Fruit fly (Drosophila melanogaster) whole organism, embryonic: Measurements from ENCODE around the gene CG14667.

Experiments used
- Abd-B ChIP-seq: fragments of 200-800 bp; sonication (Bioruptor generic); optimal IDR thresholded peaks from 2 replicates; lab custom pipeline; 2018; ENCODE audit warnings: missing biosample characterization, mild to moderate bottlenecking, missing genetic modification characterization, moderate library complexity
- CG10274 ChIP-seq: fragments of 200-800 bp; sonication (Bioruptor generic); optimal IDR thresholded peaks from 3 replicates; lab custom pipeline; 2017; ENCODE audit warnings: missing biosample characterization, mild to moderate bottlenecking, missing genetic modification characterization
- CG10462 ChIP-seq: fragments of 200-800 bp; sonication (Bioruptor generic); optimal IDR thresholded peaks from 2 replicates; lab custom pipeline; 2016; ENCODE audit warnings: missing biosample characterization, missing genetic modification characterization
- CG11696 ChIP-seq: fragments of 200-800 bp; sonication (Bioruptor generic); IDR thresholded peaks from 2 replicates; pipeline ENCODE4 v1.3.6; 2022; ENCODE audit warnings: missing biosample characterization, missing genetic modification characterization
- CG12236 ChIP-seq: fragments of 200-800 bp; sonication (Bioruptor generic); optimal IDR thresholded peaks from 2 replicates; lab custom pipeline; 2016; ENCODE audit warnings: missing biosample characterization, missing genetic modification characterization
- CG15011 ChIP-seq: fragments of 200-800 bp; sonication (Bioruptor generic); optimal IDR thresholded peaks from 3 replicates; lab custom pipeline; 2018; ENCODE audit warnings: missing biosample characterization, mild to moderate bottlenecking, missing genetic modification characterization
- CG17802 ChIP-seq: fragments of 200-800 bp; sonication (Bioruptor generic); optimal IDR thresholded peaks from 2 replicates; lab custom pipeline; 2018; ENCODE audit warnings: missing biosample characterization, mild to moderate bottlenecking, missing genetic modification characterization, moderate library complexity
- CG18476 ChIP-seq: fragments of 200-800 bp; sonication (Bioruptor generic); optimal IDR thresholded peaks from 2 replicates; lab custom pipeline; 2016; ENCODE audit warnings: missing biosample characterization, mild to moderate bottlenecking, missing genetic modification characterization
- CG31365 ChIP-seq: fragments of 200-800 bp; sonication (Bioruptor generic); optimal IDR thresholded peaks from 2 replicates; lab custom pipeline; 2018; ENCODE audit warnings: missing biosample characterization, mild to moderate bottlenecking, missing genetic modification characterization
- CG31388 ChIP-seq: fragments of 200-800 bp; sonication (Bioruptor generic); optimal IDR thresholded peaks from 2 replicates; lab custom pipeline; 2016; ENCODE audit warnings: missing biosample characterization, missing genetic modification characterization
- CG33557 ChIP-seq: fragments of 200-800 bp; sonication (Bioruptor generic); optimal IDR thresholded peaks from 2 replicates; lab custom pipeline; 2019; ENCODE audit warnings: missing biosample characterization, mild to moderate bottlenecking, missing genetic modification characterization, moderate library complexity
- CG4282 ChIP-seq: fragments of 200-800 bp; sonication (Bioruptor generic); optimal IDR thresholded peaks from 2 replicates; lab custom pipeline; 2016; ENCODE audit warnings: missing biosample characterization, missing genetic modification characterization
- CG7745 ChIP-seq: fragments of 200-800 bp; sonication (Bioruptor generic); optimal IDR thresholded peaks from 2 replicates; lab custom pipeline; 2018; ENCODE audit warnings: missing biosample characterization, mild to moderate bottlenecking, missing genetic modification characterization, moderate library complexity
- CG9437 ChIP-seq: fragments of 200-800 bp; sonication (Bioruptor generic); optimal IDR thresholded peaks from 2 replicates; lab custom pipeline; 2018; ENCODE audit warnings: missing biosample characterization, mild to moderate bottlenecking, missing genetic modification characterization
- CG9727 ChIP-seq: fragments of 200-800 bp; sonication (Bioruptor generic); optimal IDR thresholded peaks from 3 replicates; lab custom pipeline; 2017; ENCODE audit warnings: missing biosample characterization, mild to moderate bottlenecking, missing genetic modification characterization
- CrebB ChIP-seq: fragments of 200-800 bp; sonication (Bioruptor generic); optimal IDR thresholded peaks from 3 replicates; lab custom pipeline; 2018; ENCODE audit warnings: missing biosample characterization, mild to moderate bottlenecking, missing genetic modification characterization
- Dad ChIP-seq: fragments of 200-800 bp; sonication (Bioruptor generic); optimal IDR thresholded peaks from 3 replicates; lab custom pipeline; 2016; ENCODE audit warnings: missing biosample characterization, missing genetic modification characterization
- Drgx ChIP-seq: fragments of 200-800 bp; sonication (Bioruptor generic); IDR thresholded peaks from 2 replicates; pipeline ENCODE4 v1.3.6; 2022; ENCODE audit warnings: missing biosample characterization, missing genetic modification characterization
- Fer1 ChIP-seq: fragments of 200-800 bp; sonication (Bioruptor generic); optimal IDR thresholded peaks from 2 replicates; lab custom pipeline; 2017; ENCODE audit warnings: missing biosample characterization, mild to moderate bottlenecking, missing genetic modification characterization
- Gsc ChIP-seq: fragments of 200-800 bp; sonication (Bioruptor generic); IDR thresholded peaks from 2 replicates; pipeline ENCODE4 v1.3.6; 2022; ENCODE audit warnings: missing biosample characterization, missing genetic modification characterization
- Hr3 ChIP-seq: fragments of 200-800 bp; sonication (Bioruptor generic); optimal IDR thresholded peaks from 3 replicates; lab custom pipeline; 2016; ENCODE audit warnings: missing biosample characterization, missing genetic modification characterization
- Hr39 ChIP-seq: fragments of >200 bp; optimal IDR thresholded peaks from 2 replicates; lab custom pipeline; 2017
- Hr78 ChIP-seq, 2 experiments: fragments of 200-800 bp in 1 of 2; fragments of >200 bp in 1 of 2; sonication (Bioruptor generic) in 1 of 2; optimal IDR thresholded peaks; 2 replicates each; lab custom pipeline; 2017 to 2019; ENCODE audit warnings: missing biosample characterization in 2 of 2, missing genetic modification characterization in 2 of 2, mild to moderate bottlenecking in 1 of 2, moderate library complexity in 1 of 2
- Hsf ChIP-seq: fragments of 200-800 bp; sonication (Bioruptor generic); optimal IDR thresholded peaks from 3 replicates; lab custom pipeline; 2016; ENCODE audit warnings: missing biosample characterization, missing genetic modification characterization
- NFAT ChIP-seq: fragments of 200-800 bp; sonication (Bioruptor generic); IDR thresholded peaks from 2 replicates; pipeline ENCODE4 v1.3.6; 2022; ENCODE audit warnings: missing biosample characterization, missing genetic modification characterization
- Xrp1 ChIP-seq: fragments of 200-800 bp; sonication (Bioruptor generic); IDR thresholded peaks from 2 replicates; pipeline ENCODE4 v1.3.6; 2022; ENCODE audit warnings: missing biosample characterization, missing genetic modification characterization
- crc ChIP-seq: fragments of 200-800 bp; sonication (Bioruptor generic); optimal IDR thresholded peaks from 2 replicates; lab custom pipeline; 2016; ENCODE audit warnings: missing biosample characterization, missing genetic modification characterization
- dan ChIP-seq: fragments of 200-800 bp; sonication (Bioruptor generic); IDR thresholded peaks from 2 replicates; pipeline ENCODE4 v1.3.6; 2022; ENCODE audit warnings: missing biosample characterization, missing genetic modification characterization
- dysf ChIP-seq: fragments of 200-800 bp; sonication (Bioruptor generic); IDR thresholded peaks from 3 replicates; pipeline ENCODE4 v1.3.6; 2022; ENCODE audit warnings: missing biosample characterization, missing genetic modification characterization
- fd102C ChIP-seq: fragments of 200-800 bp; sonication (Bioruptor generic); optimal IDR thresholded peaks from 2 replicates; lab custom pipeline; 2018; ENCODE audit warnings: missing biosample characterization, mild to moderate bottlenecking, missing genetic modification characterization, moderate library complexity
- fd3F ChIP-seq: fragments of 200-800 bp; sonication (Bioruptor generic); optimal IDR thresholded peaks from 2 replicates; lab custom pipeline; 2018; ENCODE audit warnings: missing biosample characterization, mild to moderate bottlenecking, missing genetic modification characterization, moderate library complexity
- fd96Cb ChIP-seq: fragments of 200-800 bp; sonication (Bioruptor generic); optimal IDR thresholded peaks from 2 replicates; lab custom pipeline; 2018; ENCODE audit warnings: missing biosample characterization, mild to moderate bottlenecking, missing genetic modification characterization, moderate library complexity
- fru ChIP-seq: fragments of >200 bp; optimal IDR thresholded peaks from 2 replicates; lab custom pipeline; 2017
- gce ChIP-seq: fragments of 200-800 bp; sonication (Bioruptor generic); IDR thresholded peaks from 3 replicates; pipeline ENCODE4 v1.3.6; 2022; ENCODE audit warnings: missing biosample characterization, missing genetic modification characterization
- ham ChIP-seq: fragments of 200-800 bp; sonication (Bioruptor generic); IDR thresholded peaks from 2 replicates; pipeline ENCODE4 v1.3.6; 2022; ENCODE audit warnings: missing biosample characterization, missing genetic modification characterization
- insv ChIP-seq, 2 experiments: fragments of 200-800 bp; sonication (Bioruptor generic); optimal IDR thresholded peaks; 3 replicates each; lab custom pipeline; 2016 to 2018; ENCODE audit warnings: missing biosample characterization in 2 of 2, missing genetic modification characterization in 2 of 2
- kah ChIP-seq: fragments of 200-800 bp; sonication (Bioruptor generic); optimal IDR thresholded peaks from 2 replicates; lab custom pipeline; 2018; ENCODE audit warnings: missing biosample characterization, mild to moderate bottlenecking, missing genetic modification characterization
- knrl ChIP-seq: fragments of 200-800 bp; sonication (Bioruptor generic); IDR thresholded peaks from 3 replicates; pipeline ENCODE4 v1.3.6; 2022; ENCODE audit warnings: missing biosample characterization, missing genetic modification characterization; ENCODE audit not compliant: partially characterized antibody
- lola ChIP-seq, 3 experiments: fragments of >200 bp in 2 of 3; fragments of 200-800 bp in 1 of 3; sonication (Bioruptor generic) in 1 of 3; optimal IDR thresholded peaks; 2 replicates each; lab custom pipeline; 2017 to 2019; ENCODE audit warnings: missing biosample characterization in 3 of 3, missing genetic modification characterization in 3 of 3, mild to moderate bottlenecking in 1 of 3, moderate library complexity in 1 of 3
- pan ChIP-seq, 4 experiments: fragments of >200 bp in 3 of 4; fragments of 200-800 bp in 1 of 4; sonication (Bioruptor generic) in 1 of 4; optimal IDR thresholded peaks in 3 of 4; IDR thresholded peaks in 1 of 4; 2 replicates each; pipeline versions ENCODE4 v1.3.6 to Lab custom; 2017 to 2022; ENCODE audit warnings: missing biosample characterization in 2 of 4, missing genetic modification characterization in 2 of 4, mixed read lengths in 1 of 4
- row ChIP-seq: fragments of 200-800 bp; sonication (Bioruptor generic); IDR thresholded peaks from 3 replicates; pipeline ENCODE4 v1.3.6; 2022; ENCODE audit warnings: missing biosample characterization, missing genetic modification characterization
- run ChIP-seq: fragments of 200-800 bp; sonication (Bioruptor generic); optimal IDR thresholded peaks from 3 replicates; lab custom pipeline; 2018; ENCODE audit warnings: missing biosample characterization, mild to moderate bottlenecking, missing genetic modification characterization
- sc ChIP-seq, 3 experiments: fragments of >200 bp in 2 of 3; fragments of 200-800 bp in 1 of 3; sonication (Bioruptor generic) in 1 of 3; optimal IDR thresholded peaks; 2 replicates in 2 of 3; 3 replicates in 1 of 3; lab custom pipeline; 2017; ENCODE audit warnings: mild to moderate bottlenecking in 1 of 3, missing biosample characterization in 1 of 3, missing genetic modification characterization in 1 of 3, missing genetic modification reagents in 1 of 3
- sim ChIP-seq: fragments of 200-800 bp; sonication (Bioruptor generic); IDR thresholded peaks from 2 replicates; pipeline ENCODE4 v1.3.6; 2022; ENCODE audit warnings: missing biosample characterization, missing genetic modification characterization
- slou ChIP-seq: fragments of 200-800 bp; sonication (Bioruptor generic); optimal IDR thresholded peaks from 3 replicates; lab custom pipeline; 2016; ENCODE audit warnings: missing biosample characterization, missing genetic modification characterization
- sna ChIP-seq: fragments of 200-800 bp; sonication (Bioruptor generic); IDR thresholded peaks from 2 replicates; pipeline ENCODE4 v1.3.6; 2022; ENCODE audit warnings: missing biosample characterization, missing genetic modification characterization; ENCODE audit not compliant: partially characterized antibody
- wek ChIP-seq: fragments of 200-800 bp; sonication (Bioruptor generic); optimal IDR thresholded peaks from 3 replicates; lab custom pipeline; 2018; ENCODE audit warnings: missing biosample characterization, mild to moderate bottlenecking, missing genetic modification characterization, moderate library complexity
- zf30C ChIP-seq: fragments of 200-800 bp; sonication (Bioruptor generic); optimal IDR thresholded peaks from 3 replicates; lab custom pipeline; 2018; ENCODE audit warnings: missing biosample characterization, mild to moderate bottlenecking, missing genetic modification characterization

Gene CG14667

DNA sequence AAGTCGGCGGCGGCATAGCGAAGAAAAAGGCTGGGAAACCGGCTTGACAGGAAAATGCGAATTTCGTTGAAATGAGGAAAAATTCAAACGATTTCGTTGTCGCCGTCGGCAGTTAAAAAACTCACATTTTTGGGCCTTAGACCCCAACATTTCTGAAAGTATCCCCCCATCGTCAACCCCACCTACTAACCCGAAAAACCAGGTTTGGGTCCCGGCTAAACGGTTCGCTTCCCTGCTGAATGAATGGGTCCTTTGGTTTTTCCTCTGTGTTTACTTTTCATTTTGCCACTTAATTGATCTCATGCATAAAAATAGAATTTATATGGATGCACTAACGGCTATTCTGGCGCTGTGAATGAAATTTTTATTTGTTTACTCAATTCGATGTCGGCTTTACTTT, 48.7 kb upstream of the CG14667 start (continued):
- TF ChIP-seq CG33557 = no peak
- 0 out of 2 replicates have a peak, but pooled peaks have one; percentile 5 for TF ChIP-seq Drgx (GFP tag; lab: Robert Waterston, UW)
- no peak for TF ChIP-seq lola (GFP tag; optimal IDR thresholded peaks at IDR 0.05; lab: Kevin White, UChicago)
- no peak for TF ChIP-seq CG11696 (GFP tag; lab: Robert Waterston, UW)
- TF ChIP-seq kah (GFP tag; lab: Kevin White, UChicago) = no peak
- TF ChIP-seq Gsc (GFP tag; lab: Robert Waterston, UW) = no peak
- TF ChIP-seq, all 482 proteins: peak for 7

- TF ChIP-seq Hr39 (lab: Kevin White, UChicago) = no peak
- no peak for TF ChIP-seq Dad (GFP tag; lab: Kevin White, UChicago)
- TF ChIP-seq slou = no peak
- TF ChIP-seq Hsf (GFP tag; lab: Kevin White, UChicago) = peak; percentile 3
- no peak for TF ChIP-seq wek (GFP tag; lab: Kevin White, UChicago)
- no peak for TF ChIP-seq knrl (GFP tag; lab: Robert Waterston, UW)
- no peak for TF ChIP-seq pan (optimal IDR thresholded peaks at IDR 0.05; lab: Kevin White, UChicago)
- no peak for TF ChIP-seq pan (GFP tag; optimal IDR thresholded peaks at IDR 0.05 in 1 of 2, IDR thresholded peaks at IDR 0.05 in 1 of 2)
- no peak for TF ChIP-seq gce (GFP tag; lab: Robert Waterston, UW)
- no peak for TF ChIP-seq CG4282 (GFP tag; lab: Kevin White, UChicago)
- no peak for TF ChIP-seq CG10274 (GFP tag; lab: Kevin White, UChicago)
- no peak for TF ChIP-seq CG10462 (GFP tag; lab: Kevin White, UChicago)
- no peak for TF ChIP-seq sc (optimal IDR thresholded peaks at IDR 0.05; lab: Kevin White, UChicago)
- peak; percentile 48 for TF ChIP-seq sc (GFP tag; optimal IDR thresholded peaks at IDR 0.05; lab: Kevin White, UChicago)
- TF ChIP-seq CrebB = no peak
- TF ChIP-seq lola (GFP tag; optimal IDR thresholded peaks at IDR 0.05; lab: Kevin White, UChicago) = peak in 1 of 3 experiments; percentile 48
- peak in 1 of 2 experiments; percentile 59 for TF ChIP-seq Hr78 (GFP tag; optimal IDR thresholded peaks at IDR 0.05; lab: Kevin White, UChicago)
- TF ChIP-seq zf30C (GFP tag; lab: Kevin White, UChicago) = no peak
- TF ChIP-seq ham = no peak
- TF ChIP-seq Gsc (GFP tag; lab: Robert Waterston, UW) = no peak
- no peak for TF ChIP-seq CG31365 (tag; lab: Kevin White, UChicago)
- no peak for TF ChIP-seq fru (lab: Kevin White, UChicago)
- no peak for TF ChIP-seq Hr3 (GFP tag; lab: Kevin White, UChicago)
- peak; percentile 85 for TF ChIP-seq fd102C (GFP tag; lab: Kevin White, UChicago)
- TF ChIP-seq CG18476 (GFP tag; lab: Kevin White, UChicago) = no peak
- TF ChIP-seq sna = no peak
- TF ChIP-seq CG15011 (GFP tag; lab: Kevin White, UChicago) = no peak
- no peak for TF ChIP-seq fd96Cb
- no peak for TF ChIP-seq Fer1 (GFP tag; lab: Kevin White, UChicago)
- no peak for TF ChIP-seq NFAT
- no peak for TF ChIP-seq dysf (GFP tag; lab: Robert Waterston, UW)
- no peak for TF ChIP-seq CG31388 (GFP tag; lab: Kevin White, UChicago)
- peak; percentile 4 for TF ChIP-seq CG7745 (tag; lab: Kevin White, UChicago)
- no peak for TF ChIP-seq CG12236 (GFP tag; lab: Kevin White, UChicago)
- no peak for TF ChIP-seq Abd-B
- no peak for TF ChIP-seq CG17802
- no peak for TF ChIP-seq fd3F
- no peak for TF ChIP-seq run (tag; lab: Kevin White, UChicago)
- TF ChIP-seq Xrp1 (GFP tag; lab: Robert Waterston, UW) = peak; percentile 24; the same call in 1 of the 2 replicates
- no peak for TF ChIP-seq row (GFP tag; lab: Robert Waterston, UW)
- TF ChIP-seq insv (GFP tag; optimal IDR thresholded peaks at IDR 0.05; lab: Kevin White, UChicago) = no peak
- peak; percentile 56 for TF ChIP-seq CG9727 (GFP tag; lab: Kevin White, UChicago)
- no peak for TF ChIP-seq crc (GFP tag; lab: Kevin White, UChicago)
- no peak for TF ChIP-seq CG9437 (GFP tag; lab: Kevin White, UChicago)
- no peak for TF ChIP-seq sim (GFP tag; lab: Robert Waterston, UW)
- TF ChIP-seq dan = no peak
These were observed 46.9 kb upstream of the CG14667 start for dm6 chr3R:5327911-5328310.
